Worm (Caenorhabditis elegans) whole organism, young adult: ENCODE data around the gene pef-1.
A peak's percentile ranks its signal among the peaks of the same experiment; 100 is the strongest.

ENCODE experiments used
- B0035.1 ChIP-seq: sonication (generic microtip); optimal IDR thresholded peaks from 2 replicates; lab custom pipeline; 2016; ENCODE audit warnings: missing genetic modification characterization, mild to moderate bottlenecking, missing compliant biosample characterization, missing genotype, missing genetic modification reagents
- B0336.3 ChIP-seq: fragments of 200-800 bp; sonication (Bioruptor generic); IDR thresholded peaks from 2 replicates; pipeline ENCODE4 v1.3.6; 2022; ENCODE audit warnings: missing genetic modification characterization, missing compliant biosample characterization
- C17E4.6 ChIP-seq: fragments of 200-800 bp; sonication (Bioruptor generic); IDR thresholded peaks from 2 replicates; pipeline ENCODE4 v1.3.6; 2022; ENCODE audit warnings: missing genetic modification reagents, missing genetic modification characterization, missing compliant biosample characterization
- F10E7.11 ChIP-seq: sonication (generic microtip); optimal IDR thresholded peaks from 2 replicates; lab custom pipeline; 2017; ENCODE audit warnings: mild to moderate bottlenecking, missing genetic modification characterization, moderate library complexity, missing compliant biosample characterization
- F23B12.7 ChIP-seq: sonication (generic microtip); optimal IDR thresholded peaks from 2 replicates; lab custom pipeline; 2017; ENCODE audit warnings: missing genetic modification characterization, mild to moderate bottlenecking, missing compliant biosample characterization, antibody characterized with exemption, moderate library complexity; ENCODE audit not compliant: insufficient read depth
- F33H1.4 ChIP-seq: fragments of 200-800 bp; sonication (Bioruptor generic); IDR thresholded peaks from 2 replicates; pipeline ENCODE4 v1.3.6; 2022; ENCODE audit warnings: missing genetic modification reagents, missing genetic modification characterization, missing compliant biosample characterization
- F57C9.4 ChIP-seq: sonication (generic microtip); optimal IDR thresholded peaks from 2 replicates; lab custom pipeline; 2017; ENCODE audit warnings: mild to moderate bottlenecking, missing genetic modification characterization, missing compliant biosample characterization
- K12H6.12 ChIP-seq: fragments of 200-800 bp; sonication (Bioruptor generic); optimal IDR thresholded peaks from 2 replicates; lab custom pipeline; 2018; ENCODE audit warnings: mild to moderate bottlenecking, missing genetic modification characterization, missing compliant biosample characterization
- Y53F4B.3 ChIP-seq: fragments of 200-800 bp; sonication (Bioruptor generic); IDR thresholded peaks from 2 replicates; pipeline ENCODE4 v1.3.6; 2022; ENCODE audit warnings: missing genetic modification reagents, missing genetic modification characterization, missing compliant biosample characterization
- Y53G8AR.9 ChIP-seq: fragments of 200-800 bp; sonication (Bioruptor generic); conservative IDR thresholded peaks from 2 replicates; pipeline ENCODE4 v1.3.6; 2022; ENCODE audit warnings: missing genetic modification reagents, missing genetic modification characterization, missing compliant biosample characterization
- Y79H2A.3 ChIP-seq: fragments of 200-800 bp; sonication (Bioruptor generic); conservative IDR thresholded peaks from 2 replicates; pipeline ENCODE4 v1.3.6; 2022; ENCODE audit warnings: missing genetic modification reagents, missing genetic modification characterization, missing compliant biosample characterization
- attf-3 ChIP-seq: fragments of 200-800 bp; sonication (Bioruptor generic); conservative IDR thresholded peaks from 2 replicates; pipeline ENCODE4 v1.3.6; 2022; ENCODE audit warnings: missing genetic modification reagents, missing genetic modification characterization, missing compliant biosample characterization
- attf-5 ChIP-seq: fragments of 200-800 bp; sonication (Bioruptor generic); optimal IDR thresholded peaks from 2 replicates; lab custom pipeline; 2018; ENCODE audit warnings: mild to moderate bottlenecking, missing genetic modification characterization, missing compliant biosample characterization
- bed-2 ChIP-seq: fragments of 200-800 bp; sonication (Bioruptor generic); IDR thresholded peaks from 2 replicates; pipeline ENCODE4 v1.3.6; 2022; ENCODE audit warnings: missing genetic modification reagents, missing genetic modification characterization, missing compliant biosample characterization
- ccch-3 ChIP-seq: fragments of 200-800 bp; sonication (Bioruptor generic); optimal IDR thresholded peaks from 2 replicates; lab custom pipeline; 2018; ENCODE audit warnings: mild to moderate bottlenecking, missing genetic modification characterization, missing compliant biosample characterization
- cebp-1 ChIP-seq, 2 experiments: fragments of 200-800 bp in 1 of 2; sonication (Bioruptor generic) in 1 of 2; sonication (generic microtip) in 1 of 2; IDR thresholded peaks in 1 of 2; optimal IDR thresholded peaks in 1 of 2; 2 replicates each; pipeline versions ENCODE4 v1.3.6 to Lab custom; 2017 to 2022; ENCODE audit warnings: missing compliant biosample characterization in 2 of 2, missing genetic modification characterization in 2 of 2, mild to moderate bottlenecking in 1 of 2, missing genetic modification reagents in 1 of 2, moderate library complexity in 1 of 2
- ceh-79 ChIP-seq: sonication (generic microtip); optimal IDR thresholded peaks from 2 replicates; lab custom pipeline; 2017; ENCODE audit warnings: mild to moderate bottlenecking, missing genetic modification characterization, missing compliant biosample characterization
- chd-7 ChIP-seq: sonication (generic microtip); optimal IDR thresholded peaks from 2 replicates; lab custom pipeline; 2016; ENCODE audit warnings: mild to moderate bottlenecking, missing genetic modification characterization, moderate library complexity, missing compliant biosample characterization
- dox-1 ChIP-seq: fragments of 200-800 bp; sonication (Bioruptor generic); IDR thresholded peaks from 2 replicates; pipeline ENCODE4 v1.3.6; 2022; ENCODE audit warnings: missing genetic modification reagents, missing genetic modification characterization, missing compliant biosample characterization
- dpl-1 ChIP-seq: fragments of 150-350 bp; optimal IDR thresholded peaks from 2 replicates; lab custom pipeline; 2014; ENCODE audit warnings: missing biosample characterization, missing genetic modification reagents, missing genetic modification characterization
- efl-1 ChIP-seq: fragments of 150-350 bp; optimal IDR thresholded peaks from 2 replicates; lab custom pipeline; 2014; ENCODE audit warnings: missing biosample characterization, missing genetic modification reagents, missing genetic modification characterization
- egrh-3 ChIP-seq: fragments of 200-800 bp; sonication (Bioruptor generic); IDR thresholded peaks from 2 replicates; pipeline ENCODE4 v1.3.6; 2022; ENCODE audit warnings: missing genetic modification reagents, missing genetic modification characterization, missing compliant biosample characterization
- ekl-4 ChIP-seq: fragments of 200-800 bp; sonication (Bioruptor generic); IDR thresholded peaks from 2 replicates; pipeline ENCODE4 v1.3.6; 2022; ENCODE audit warnings: missing genetic modification reagents, missing genetic modification characterization, missing compliant biosample characterization
- ets-4 ChIP-seq: fragments of 200-800 bp; sonication (Bioruptor generic); optimal IDR thresholded peaks from 2 replicates; lab custom pipeline; 2018; ENCODE audit warnings: mild to moderate bottlenecking, missing genetic modification characterization, missing compliant biosample characterization
- hlh-26 ChIP-seq: fragments of 200-800 bp; sonication (Bioruptor generic); conservative IDR thresholded peaks from 2 replicates; pipeline ENCODE4 v1.3.6; 2022; ENCODE audit warnings: missing genetic modification reagents, missing genetic modification characterization, missing compliant biosample characterization
- hmg-1.2 ChIP-seq: fragments of 200-800 bp; sonication (Bioruptor generic); IDR thresholded peaks from 2 replicates; pipeline ENCODE4 v1.3.6; 2022; ENCODE audit warnings: missing genetic modification reagents, missing genetic modification characterization, missing compliant biosample characterization
- lin-35 ChIP-seq, 3 experiments: fragments of 150-350 bp in 2 of 3; sonication (generic microtip) in 1 of 3; optimal IDR thresholded peaks; 2 replicates each; lab custom pipeline; 2014 to 2018; ENCODE audit warnings: missing biosample characterization in 3 of 3, missing genetic modification characterization in 3 of 3, missing genetic modification reagents in 3 of 3
- lin-40 ChIP-seq: sonication (generic microtip); optimal IDR thresholded peaks from 2 replicates; lab custom pipeline; 2016; ENCODE audit warnings: missing genetic modification characterization, mild to moderate bottlenecking, missing compliant biosample characterization, missing genotype, missing genetic modification reagents
- lin-54 ChIP-seq: fragments of 200-800 bp; sonication (Bioruptor generic); optimal IDR thresholded peaks from 2 replicates; lab custom pipeline; 2018; ENCODE audit warnings: mild to moderate bottlenecking, missing genetic modification characterization, missing compliant biosample characterization
- lir-1 ChIP-seq: fragments of 200-800 bp; sonication (Bioruptor generic); conservative IDR thresholded peaks from 2 replicates; pipeline ENCODE4 v1.3.6; 2022; ENCODE audit warnings: missing genetic modification reagents, missing genetic modification characterization, missing compliant biosample characterization
- lsl-1 ChIP-seq: fragments of 200-800 bp; sonication (Bioruptor generic); optimal IDR thresholded peaks from 2 replicates; lab custom pipeline; 2018; ENCODE audit warnings: mild to moderate bottlenecking, missing genetic modification characterization, moderate library complexity, missing compliant biosample characterization
- madf-6 ChIP-seq: fragments of 200-800 bp; sonication (Bioruptor generic); IDR thresholded peaks from 2 replicates; pipeline ENCODE4 v1.3.6; 2022; ENCODE audit warnings: missing genetic modification reagents, missing genetic modification characterization, missing compliant biosample characterization
- mcd-1 ChIP-seq: fragments of 200-800 bp; sonication (Bioruptor generic); IDR thresholded peaks from 2 replicates; pipeline ENCODE4 v1.3.6; 2022; ENCODE audit warnings: missing genetic modification reagents, missing genetic modification characterization, missing compliant biosample characterization
- nfyb-1 ChIP-seq: fragments of 200-800 bp; sonication (Bioruptor generic); IDR thresholded peaks from 2 replicates; pipeline ENCODE4 v1.3.6; 2022; ENCODE audit warnings: missing genetic modification reagents, missing genetic modification characterization, missing compliant biosample characterization
- nhr-27 ChIP-seq: fragments of 200-800 bp; sonication (Bioruptor generic); optimal IDR thresholded peaks from 2 replicates; lab custom pipeline; 2018; ENCODE audit warnings: mild to moderate bottlenecking, missing genetic modification characterization, moderate library complexity, missing compliant biosample characterization
- nhr-80 ChIP-seq: sonication (generic microtip); optimal IDR thresholded peaks from 2 replicates; lab custom pipeline; 2016; ENCODE audit warnings: missing genetic modification characterization, missing compliant biosample characterization
- nhr-90 ChIP-seq: sonication (generic microtip); optimal IDR thresholded peaks from 2 replicates; lab custom pipeline; 2016; ENCODE audit warnings: missing genotype, mild to moderate bottlenecking, missing genetic modification characterization, missing compliant biosample characterization
- rec-8 ChIP-seq, 2 experiments: sonication (generic microtip); optimal IDR thresholded peaks; 2 replicates each; lab custom pipeline; 2016; ENCODE audit warnings: mild to moderate bottlenecking in 2 of 2, missing genetic modification characterization in 2 of 2, missing genetic modification reagents in 2 of 2, missing genotype in 2 of 2, missing biosample characterization in 1 of 2, missing compliant biosample characterization in 1 of 2, moderate library complexity in 1 of 2
- repo-1 ChIP-seq: sonication (generic microtip); optimal IDR thresholded peaks from 2 replicates; lab custom pipeline; 2017; ENCODE audit warnings: mild to moderate bottlenecking, missing genetic modification characterization, missing compliant biosample characterization
- snpc-3.4 ChIP-seq: sonication (generic microtip); optimal IDR thresholded peaks from 2 replicates; lab custom pipeline; 2017; ENCODE audit warnings: missing genetic modification characterization, mild to moderate bottlenecking, missing compliant biosample characterization, antibody characterized with exemption, moderate library complexity, missing genotype, missing genetic modification reagents
- snpc-4 ChIP-seq, 5 experiments: fragments of 150-350 bp in 1 of 5; sonication (generic microtip) in 4 of 5; optimal IDR thresholded peaks; 2 replicates each; lab custom pipeline; 2014 to 2018; ENCODE audit warnings: missing genetic modification characterization in 5 of 5, missing biosample characterization in 3 of 5, antibody characterized with exemption in 2 of 5, mild to moderate bottlenecking in 2 of 5, missing compliant biosample characterization in 2 of 5, missing genotype in 2 of 5, moderate library complexity in 2 of 5, missing genetic modification reagents in 1 of 5
- xnd-1 ChIP-seq: sonication (generic microtip); optimal IDR thresholded peaks from 2 replicates; lab custom pipeline; 2016; ENCODE audit warnings: missing genotype, missing genetic modification reagents, missing genetic modification characterization, missing compliant biosample characterization
- ztf-26 ChIP-seq: sonication (generic microtip); optimal IDR thresholded peaks from 2 replicates; lab custom pipeline; 2017; ENCODE audit warnings: missing genetic modification characterization, missing compliant biosample characterization

pef-1 gene

DNA sequence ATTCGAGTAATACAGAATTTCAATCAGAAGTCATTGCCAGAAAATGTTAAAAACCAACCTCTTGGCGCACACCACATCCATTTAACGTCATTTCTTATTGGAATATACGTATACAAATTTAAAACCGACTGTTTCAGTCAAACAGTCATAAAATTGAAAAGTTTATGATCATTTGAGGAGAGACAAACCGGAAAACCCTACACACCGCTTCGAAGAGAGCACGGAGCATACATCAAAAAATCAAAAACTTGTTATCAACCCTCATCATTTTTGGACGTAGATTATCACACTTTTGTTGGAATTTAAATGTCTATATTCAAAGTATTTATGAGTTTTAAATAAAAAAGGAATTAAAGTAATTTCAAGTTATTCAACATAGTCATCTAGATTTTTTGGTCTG is 35.1 kb downstream of the pef-1 start, which contains the start of gene T24C4.10:
Gene T24C4.10 (minus strand): TSS at position 230 of the 400 bp plus-strand sequence.
- no peak for TF ChIP-seq F57C9.4 (tag; lab: Kevin White, UChicago)
- TF ChIP-seq nhr-80 (tag; lab: Kevin White, UChicago), result peak; percentile 76
- TF ChIP-seq F33H1.4 (GFP tag; lab: Robert Waterston, UW), result no peak
- no peak for TF ChIP-seq ceh-79 (tag; lab: Kevin White, UChicago)
- peak; percentile 27 for TF ChIP-seq snpc-3.4
- no peak for TF ChIP-seq madf-6

DNA sequence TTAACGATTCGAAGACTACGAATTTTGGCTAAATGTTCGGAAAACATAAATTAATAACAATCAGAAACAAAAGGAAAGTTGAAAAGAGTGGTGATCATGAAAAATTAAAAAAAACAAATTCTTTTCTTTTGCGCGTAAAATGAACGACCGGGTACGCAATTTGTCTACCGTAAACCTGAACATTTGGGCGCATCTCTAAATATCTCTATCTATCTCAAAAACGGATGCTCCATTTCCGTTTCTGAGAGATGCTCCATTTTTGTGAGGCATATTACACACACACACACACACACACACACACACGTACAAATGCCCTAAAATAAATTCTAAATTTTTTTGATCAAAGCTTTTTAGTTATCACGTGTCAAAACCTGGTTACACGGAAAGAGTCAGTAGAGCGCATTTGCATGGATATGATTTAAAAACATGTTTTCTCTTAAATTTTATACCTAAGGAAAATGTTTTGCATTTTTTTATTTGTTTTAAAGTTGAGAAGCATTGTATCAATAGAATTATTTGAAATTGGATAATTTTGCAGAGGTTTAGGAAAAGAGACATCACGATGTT is 37.0 kb downstream of the pef-1 start:
- TF ChIP-seq F23B12.7 (no peak), ccch-3 (no peak), lsl-1 (peak; percentile 64), bed-2 (GFP tag; lab: Robert Waterston, UW) (no peak), efl-1 (GFP tag; lab: Kevin White, UChicago) (peak; percentile 10), nfyb-1 (GFP tag; lab: Robert Waterston, UW) (no peak), attf-5 (GFP tag; lab: Kevin White, UChicago) (peak; percentile 30), hlh-26 (GFP tag; lab: Robert Waterston, UW) (no peak), dpl-1 (no peak), Y53F4B.3 (no peak), rec-8 (tag; optimal IDR thresholded peaks at IDR 0.05; lab: Kevin White, UChicago) (no peak), B0035.1 (no peak), lin-35 (GFP tag; optimal IDR thresholded peaks at IDR 0.05; lab: Kevin White, UChicago) (no peak), egrh-3 (GFP tag; lab: Robert Waterston, UW) (no peak), snpc-3.4 (no peak), nhr-90 (no peak)

DNA sequence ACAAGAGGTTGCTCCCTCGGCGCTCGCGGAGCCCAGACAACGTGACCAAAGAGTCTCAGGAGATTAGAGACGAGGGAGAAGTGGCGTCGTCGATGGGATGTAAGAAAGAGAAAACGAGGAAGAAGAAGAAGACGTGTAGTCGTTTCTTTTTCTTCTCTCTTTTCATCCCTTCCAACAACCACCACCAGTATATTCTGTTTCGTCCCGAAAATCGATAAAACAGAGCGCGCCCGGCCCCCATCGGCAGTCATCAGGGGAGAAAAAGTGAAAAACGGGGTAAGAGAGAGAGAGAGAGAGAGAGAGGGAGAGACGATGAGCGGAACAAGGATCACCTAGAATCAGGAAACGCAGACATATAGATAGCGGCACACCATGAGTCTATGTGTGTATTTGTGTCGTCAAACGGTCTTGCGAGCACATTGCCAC is 38.2 kb downstream of the pef-1 start:
- TF ChIP-seq C17E4.6 (GFP tag; lab: Robert Waterston, UW), result no peak
- no peak for TF ChIP-seq nhr-27 (tag; lab: Kevin White, UChicago)
- TF ChIP-seq attf-5 (GFP tag; lab: Kevin White, UChicago), result peak; percentile 83
- no peak for TF ChIP-seq repo-1 (tag; lab: Kevin White, UChicago)
- no peak for TF ChIP-seq F23B12.7
- peak; percentile 18 for TF ChIP-seq lin-54
- peak; percentile 38; the same call in 1 of the 2 replicates for TF ChIP-seq B0336.3 (GFP tag; lab: Robert Waterston, UW)
- peak; percentile 45 for TF ChIP-seq chd-7 (tag; lab: Kevin White, UChicago)
- 0 out of 2 replicates have a peak, but pooled peaks have one; percentile 26 for TF ChIP-seq attf-3 (GFP tag; lab: Robert Waterston, UW)
- TF ChIP-seq ets-4, result no peak
- no peak for TF ChIP-seq cebp-1 (GFP tag; IDR thresholded peaks at IDR 0.05; lab: Robert Waterston, UW)
- TF ChIP-seq cebp-1 (tag; optimal IDR thresholded peaks at IDR 0.05; lab: Kevin White, UChicago), result peak; percentile 76
- peak; percentile 77 for TF ChIP-seq K12H6.12 (tag; lab: Kevin White, UChicago)
- TF ChIP-seq xnd-1 (tag; lab: Kevin White, UChicago), result no peak
- peak; percentile 71 for TF ChIP-seq mcd-1 (GFP tag; lab: Robert Waterston, UW)
- TF ChIP-seq lin-35 (GFP tag; optimal IDR thresholded peaks at IDR 0.05; lab: Kevin White, UChicago), result peak in 1 of 3 experiments; percentile 41
- no peak for TF ChIP-seq F10E7.11
- peak; percentile 76 for TF ChIP-seq lin-40 (tag; lab: Kevin White, UChicago)
- no peak for TF ChIP-seq lir-1 (GFP tag; lab: Robert Waterston, UW)
- peak; percentile 56 for TF ChIP-seq ztf-26 (tag; lab: Kevin White, UChicago)
- peak; percentile 59; the same call in 1 of the 2 replicates for TF ChIP-seq dox-1 (GFP tag; lab: Robert Waterston, UW)
- TF ChIP-seq nhr-90, result peak; percentile 9
- peak; percentile 41 for TF ChIP-seq snpc-4 (GFP tag; optimal IDR thresholded peaks at IDR 0.05; lab: Kevin White, UChicago)
- TF ChIP-seq snpc-4 (tag; optimal IDR thresholded peaks at IDR 0.05; lab: Kevin White, UChicago), result peak in 2 of 4 experiments; percentile 34 to 43
- TF ChIP-seq nhr-80 (tag; lab: Kevin White, UChicago), result peak; percentile 75
- peak; percentile 57; the same call in 1 of the 2 replicates for TF ChIP-seq ekl-4 (GFP tag; lab: Robert Waterston, UW)
- no peak for TF ChIP-seq Y79H2A.3 (GFP tag; lab: Robert Waterston, UW)
- TF ChIP-seq Y53G8AR.9 (GFP tag; lab: Robert Waterston, UW), result 0 out of 2 replicates have a peak, but pooled peaks have one; percentile 30
- TF ChIP-seq hmg-1.2 (GFP tag; lab: Robert Waterston, UW), result peak; percentile 88
